Worm (Caenorhabditis elegans) whole organism, L2 larva: ENCODE data around the gene fbxa-209.

Source experiments
- C34F6.9 ChIP-seq: fragments of 150-350 bp; optimal IDR thresholded peaks from 2 replicates; lab custom pipeline; 2014; ENCODE audit warnings: missing biosample characterization, missing genetic modification characterization
- Y55F3AM.14 ChIP-seq: fragments of 200-800 bp; sonication (Bioruptor generic); optimal IDR thresholded peaks from 2 replicates; lab custom pipeline; 2018; ENCODE audit warnings: mild to moderate bottlenecking, missing genetic modification characterization, missing compliant biosample characterization
- ZK546.5 ChIP-seq: sonication (generic microtip); optimal IDR thresholded peaks from 2 replicates; lab custom pipeline; 2017; ENCODE audit warnings: missing biosample characterization, missing genetic modification characterization
- alr-1 ChIP-seq: fragments of 150-350 bp; optimal IDR thresholded peaks from 2 replicates; lab custom pipeline; 2014; ENCODE audit warnings: missing biosample characterization, missing genetic modification characterization
- aly-2 ChIP-seq: fragments of 150-350 bp; optimal IDR thresholded peaks from 2 replicates; lab custom pipeline; 2014; ENCODE audit warnings: missing biosample characterization, missing genetic modification characterization
- ama-1 ChIP-seq: fragments of 150-350 bp; optimal IDR thresholded peaks from 2 replicates; lab custom pipeline; 2018; ENCODE audit warnings: inconsistent platforms
- ceh-16 ChIP-seq: fragments of 150-350 bp; optimal IDR thresholded peaks from 2 replicates; lab custom pipeline; 2014; ENCODE audit warnings: missing biosample characterization, missing genetic modification characterization
- crh-2 ChIP-seq: sonication (generic microtip); optimal IDR thresholded peaks from 2 replicates; lab custom pipeline; 2017; ENCODE audit warnings: missing biosample characterization, missing genetic modification characterization
- dmd-4 ChIP-seq: sonication (generic microtip); optimal IDR thresholded peaks from 2 replicates; lab custom pipeline; 2017; ENCODE audit warnings: missing biosample characterization, missing genetic modification characterization
- egl-27 ChIP-seq: sonication (generic microtip); optimal IDR thresholded peaks from 3 replicates; lab custom pipeline; 2017; ENCODE audit warnings: missing biosample characterization, missing genetic modification reagents, missing genetic modification characterization
- elt-1 ChIP-seq: fragments of 150-350 bp; optimal IDR thresholded peaks from 2 replicates; lab custom pipeline; 2014; ENCODE audit warnings: missing biosample characterization, missing genetic modification characterization
- elt-3 ChIP-seq: sonication (generic microtip); optimal IDR thresholded peaks from 2 replicates; lab custom pipeline; 2017; ENCODE audit warnings: missing biosample characterization, missing genetic modification characterization
- fos-1 ChIP-seq: fragments of 150-350 bp; optimal IDR thresholded peaks from 2 replicates; lab custom pipeline; 2014; ENCODE audit warnings: missing biosample characterization, missing genetic modification characterization
- gmeb-1 ChIP-seq: fragments of 150-350 bp; optimal IDR thresholded peaks from 2 replicates; lab custom pipeline; 2014; ENCODE audit warnings: missing biosample characterization, missing genetic modification characterization
- lin-11 ChIP-seq: fragments of 150-350 bp; sonication (generic microtip); optimal IDR thresholded peaks from 2 replicates; lab custom pipeline; 2014; ENCODE audit warnings: missing biosample characterization, missing genetic modification characterization, inconsistent platforms, mixed read lengths
- lin-13 ChIP-seq: fragments of 150-350 bp; optimal IDR thresholded peaks from 2 replicates; lab custom pipeline; 2014; ENCODE audit warnings: missing biosample characterization, missing genetic modification reagents, missing genetic modification characterization
- lin-39 ChIP-seq: fragments of 150-350 bp; optimal IDR thresholded peaks from 2 replicates; lab custom pipeline; 2014; ENCODE audit warnings: missing biosample characterization, missing genetic modification reagents, missing genetic modification characterization
- lsy-2 ChIP-seq, 2 experiments: fragments of 150-350 bp in 1 of 2; sonication (generic microtip) in 1 of 2; optimal IDR thresholded peaks; 2 replicates each; lab custom pipeline; 2014 to 2017; ENCODE audit warnings: missing biosample characterization in 2 of 2, missing genetic modification characterization in 2 of 2
- mab-5 ChIP-seq: fragments of 150-350 bp; optimal IDR thresholded peaks from 2 replicates; lab custom pipeline; 2014; ENCODE audit warnings: missing biosample characterization, missing genetic modification characterization
- mbf-1 ChIP-seq: sonication (generic microtip); optimal IDR thresholded peaks from 2 replicates; lab custom pipeline; 2017; ENCODE audit warnings: missing biosample characterization, missing genetic modification characterization
- mdl-1 ChIP-seq, 2 experiments: fragments of 150-350 bp in 1 of 2; sonication (generic microtip) in 1 of 2; optimal IDR thresholded peaks; 2 replicates each; lab custom pipeline; 2017; ENCODE audit warnings: missing biosample characterization in 2 of 2, missing genetic modification characterization in 2 of 2
- nhr-11 ChIP-seq: fragments of 150-350 bp; optimal IDR thresholded peaks from 2 replicates; lab custom pipeline; 2014; ENCODE audit warnings: missing biosample characterization, missing genetic modification characterization
- nhr-12 ChIP-seq: fragments of 150-350 bp; optimal IDR thresholded peaks from 2 replicates; lab custom pipeline; 2014; ENCODE audit warnings: missing biosample characterization, missing genetic modification characterization
- nhr-129 ChIP-seq: fragments of 150-350 bp; optimal IDR thresholded peaks from 2 replicates; lab custom pipeline; 2014; ENCODE audit warnings: missing biosample characterization, missing genetic modification characterization
- nhr-21 ChIP-seq: fragments of 150-350 bp; optimal IDR thresholded peaks from 2 replicates; lab custom pipeline; 2014; ENCODE audit warnings: missing biosample characterization, missing genetic modification characterization
- nhr-23 ChIP-seq: fragments of 150-350 bp; optimal IDR thresholded peaks from 2 replicates; lab custom pipeline; 2014; ENCODE audit warnings: missing biosample characterization, missing genetic modification reagents, missing genetic modification characterization
- nhr-237 ChIP-seq: fragments of 150-350 bp; optimal IDR thresholded peaks from 2 replicates; lab custom pipeline; 2014; ENCODE audit warnings: missing biosample characterization, missing genetic modification characterization
- nhr-6 ChIP-seq: fragments of 150-350 bp; optimal IDR thresholded peaks from 2 replicates; lab custom pipeline; 2014; ENCODE audit warnings: missing biosample characterization, missing genetic modification characterization
- nhr-77 ChIP-seq: fragments of 150-350 bp; optimal IDR thresholded peaks from 2 replicates; lab custom pipeline; 2014; ENCODE audit warnings: missing biosample characterization, missing genetic modification characterization
- peb-1 ChIP-seq: fragments of 150-350 bp; optimal IDR thresholded peaks from 2 replicates; lab custom pipeline; 2014; ENCODE audit warnings: missing biosample characterization, missing genetic modification characterization
- sem-4 ChIP-seq: fragments of 150-350 bp; optimal IDR thresholded peaks from 2 replicates; lab custom pipeline; 2014; ENCODE audit warnings: missing biosample characterization, missing genetic modification reagents, missing genetic modification characterization
- skn-1 ChIP-seq: sonication (generic microtip); optimal IDR thresholded peaks from 2 replicates; lab custom pipeline; 2017; ENCODE audit warnings: missing biosample characterization, missing genetic modification characterization
- sma-9 ChIP-seq, 2 experiments: fragments of 150-350 bp in 1 of 2; sonication (generic microtip) in 1 of 2; optimal IDR thresholded peaks; 2 replicates each; lab custom pipeline; 2014 to 2016; ENCODE audit warnings: missing genetic modification characterization in 2 of 2, mild to moderate bottlenecking in 1 of 2, missing biosample characterization in 1 of 2, missing compliant biosample characterization in 1 of 2, missing genetic modification reagents in 1 of 2, moderate library complexity in 1 of 2
- unc-39 ChIP-seq: fragments of 150-350 bp; optimal IDR thresholded peaks from 2 replicates; lab custom pipeline; 2014; ENCODE audit warnings: missing biosample characterization, missing genetic modification characterization
- unc-55 ChIP-seq: fragments of 150-350 bp; sonication (generic microtip); optimal IDR thresholded peaks from 3 replicates; lab custom pipeline; 2014; ENCODE audit warnings: missing biosample characterization, missing genetic modification reagents, missing genetic modification characterization
- ztf-1 ChIP-seq: fragments of 200-800 bp; sonication (Bioruptor generic); conservative IDR thresholded peaks from 2 replicates; pipeline ENCODE4 v1.3.6; 2022; ENCODE audit warnings: missing genetic modification characterization, missing compliant biosample characterization
- ztf-11 ChIP-seq: sonication (generic microtip); optimal IDR thresholded peaks from 2 replicates; lab custom pipeline; 2017; ENCODE audit warnings: missing biosample characterization, missing genetic modification characterization
- ztf-4 ChIP-seq: fragments of 150-350 bp; optimal IDR thresholded peaks from 2 replicates; lab custom pipeline; 2014; ENCODE audit warnings: missing biosample characterization, missing genetic modification characterization

Gene fbxa-209

ce11 chrV:15465032-15465727, 38.3 kb upstream of the fbxa-209 start, which contains the start of gene pqn-71 (continued):
- TF ChIP-seq nhr-12 (tag; lab: Kevin White, UChicago), result no peak
- TF ChIP-seq skn-1 (tag; lab: Kevin White, UChicago), result no peak
- TF ChIP-seq mab-5, result peak; percentile 46
- peak; percentile 91 for TF ChIP-seq crh-2 (tag; lab: Kevin White, UChicago)
- TF ChIP-seq Y55F3AM.14 (GFP tag; lab: Kevin White, UChicago), result peak; percentile 79
- no peak for TF ChIP-seq lin-39 (tag; lab: Kevin White, UChicago)
- TF ChIP-seq alr-1, result peak; percentile 8
- no peak for TF ChIP-seq ama-1
- no peak for TF ChIP-seq ztf-4 (tag; lab: Kevin White, UChicago)
- TF ChIP-seq nhr-129 (tag; lab: Kevin White, UChicago), result peak; percentile 69
- no peak for TF ChIP-seq nhr-77 (tag; lab: Kevin White, UChicago)
- no peak for TF ChIP-seq ceh-16
- TF ChIP-seq egl-27 (tag; lab: Kevin White, UChicago), result peak; percentile 80
- no peak for TF ChIP-seq unc-39 (tag; lab: Kevin White, UChicago)
- TF ChIP-seq dmd-4 (tag; lab: Kevin White, UChicago), result no peak
- peak; percentile 52 for TF ChIP-seq C34F6.9 (tag; lab: Kevin White, UChicago)
- TF ChIP-seq mdl-1 (tag; optimal IDR thresholded peaks at IDR 0.05; lab: Kevin White, UChicago), result peak; percentile 11 to 76
- TF ChIP-seq lin-13 (GFP tag; lab: Kevin White, UChicago), result peak; percentile 74
- TF ChIP-seq, all 48 proteins: peak for 25

DNA sequence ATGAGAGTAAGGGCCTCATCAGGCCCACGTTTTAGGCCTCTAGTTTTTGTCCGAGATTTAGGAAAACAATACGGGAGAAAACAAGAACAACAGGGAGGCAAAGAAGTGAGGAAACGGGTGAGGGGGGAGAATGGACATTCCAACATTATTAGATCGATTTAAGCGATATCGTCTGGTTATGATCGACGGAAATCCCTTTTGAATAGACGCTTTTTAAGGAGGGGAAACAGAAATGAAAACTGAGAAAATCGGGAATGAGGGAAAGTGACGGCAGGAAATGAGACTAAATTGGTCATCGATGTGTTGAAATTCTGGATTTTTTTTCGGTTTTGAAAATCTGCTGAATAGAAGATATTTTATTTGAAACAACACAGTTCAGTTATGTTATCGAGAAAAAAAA, 37.6 kb upstream of the fbxa-209 start, which contains the start of gene rocf-1:
TSS of gene rocf-1 (minus strand) at position 101 of the 400 bp plus-strand sequence.
- no peak for TF ChIP-seq lsy-2 (tag; optimal IDR thresholded peaks at IDR 0.05; lab: Kevin White, UChicago)

DNA sequence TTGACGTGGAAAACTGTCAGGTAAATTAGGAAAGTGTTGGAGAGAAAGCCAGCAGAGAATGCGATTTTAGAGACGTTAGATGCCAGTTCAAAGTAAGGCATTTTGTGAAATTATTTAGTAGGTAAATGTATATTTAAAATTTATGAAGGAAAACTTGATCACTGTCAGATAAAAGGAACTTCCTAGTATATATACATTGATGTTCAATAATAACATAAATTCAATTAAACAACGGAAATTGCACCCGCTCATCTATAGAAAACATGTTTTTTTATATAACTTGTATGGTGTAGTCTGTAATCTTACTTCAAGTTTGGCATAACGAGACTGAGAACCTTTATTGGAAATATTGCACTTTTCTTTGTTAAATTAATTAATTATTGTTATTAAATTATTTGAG, 32.2 kb upstream of the fbxa-209 start, which contains the start of gene str-71:
TSS of gene str-71 (minus strand) at position 101 of the 400 bp plus-strand sequence.
- TF ChIP-seq mbf-1 (tag; lab: Kevin White, UChicago), result no peak
- no peak for TF ChIP-seq unc-39 (tag; lab: Kevin White, UChicago)
- no peak for TF ChIP-seq nhr-21 (tag; lab: Kevin White, UChicago)
- no peak for TF ChIP-seq nhr-23
- no peak for TF ChIP-seq egl-27 (tag; lab: Kevin White, UChicago)
- TF ChIP-seq lsy-2 (tag; optimal IDR thresholded peaks at IDR 0.05; lab: Kevin White, UChicago), result no peak
- TF ChIP-seq alr-1, result no peak
- TF ChIP-seq fos-1 (tag; lab: Kevin White, UChicago), result no peak
- TF ChIP-seq mdl-1 (tag; optimal IDR thresholded peaks at IDR 0.05; lab: Kevin White, UChicago), result no peak
- TF ChIP-seq ZK546.5 (tag; lab: Kevin White, UChicago), result no peak
- no peak for TF ChIP-seq ztf-4 (tag; lab: Kevin White, UChicago)
- TF ChIP-seq sma-9 (GFP tag; optimal IDR thresholded peaks at IDR 0.05; lab: Kevin White, UChicago), result no peak
- no peak for TF ChIP-seq sma-9 (tag; optimal IDR thresholded peaks at IDR 0.05; lab: Kevin White, UChicago)
- no peak for TF ChIP-seq lin-11 (tag; lab: Kevin White, UChicago)
- TF ChIP-seq nhr-237 (tag; lab: Kevin White, UChicago), result no peak
- no peak for TF ChIP-seq aly-2 (tag; lab: Kevin White, UChicago)
- no peak for TF ChIP-seq nhr-129 (tag; lab: Kevin White, UChicago)
- TF ChIP-seq, all 48 proteins: peak for 0

DNA sequence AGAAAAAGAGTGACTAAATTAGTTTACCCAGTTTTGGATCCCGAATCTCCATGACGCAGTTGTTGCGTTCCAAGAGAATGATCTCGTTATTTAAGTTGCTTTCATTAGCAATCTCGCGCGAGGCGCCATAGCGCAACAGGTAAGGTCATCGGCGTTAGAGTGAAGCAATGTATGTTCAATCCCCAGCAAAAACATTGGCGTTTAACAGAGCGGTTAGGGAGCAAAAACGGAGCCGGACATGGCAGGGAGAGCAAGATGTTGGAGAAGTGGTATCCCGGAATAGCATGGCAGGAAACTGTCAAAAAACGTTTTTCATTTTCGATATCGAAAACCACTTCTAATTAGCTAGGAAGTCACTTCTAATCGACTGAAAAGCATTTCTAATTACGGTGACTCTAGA, 27.5 kb upstream of the fbxa-209 start:
- TF ChIP-seq elt-1 (tag; lab: Kevin White, UChicago) (no peak), aly-2 (tag; lab: Kevin White, UChicago) (no peak), nhr-21 (tag; lab: Kevin White, UChicago) (no peak), nhr-11 (tag; lab: Kevin White, UChicago) (no peak), fos-1 (tag; lab: Kevin White, UChicago) (no peak), sma-9 (GFP tag; optimal IDR thresholded peaks at IDR 0.05; lab: Kevin White, UChicago) (no peak), sma-9 (tag; optimal IDR thresholded peaks at IDR 0.05; lab: Kevin White, UChicago) (no peak)

DNA sequence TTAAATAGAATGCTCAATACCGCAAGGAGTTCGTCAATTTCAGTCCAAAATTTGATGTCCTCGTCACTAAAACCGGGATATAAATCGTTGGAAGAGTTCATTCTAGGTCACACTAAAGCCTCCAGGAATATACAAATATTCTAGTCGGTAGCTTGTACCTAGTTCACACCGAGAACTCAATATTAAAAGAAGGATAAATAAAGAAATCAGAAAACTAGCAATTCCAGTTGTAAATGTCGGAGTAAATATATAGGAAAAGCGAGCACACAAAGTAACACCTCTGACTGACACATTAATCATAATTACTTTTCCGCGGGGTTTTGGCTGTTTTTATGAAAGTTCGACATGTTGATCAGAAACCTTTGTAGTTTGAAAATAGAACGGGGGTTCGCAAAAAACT, 24.6 kb upstream of the fbxa-209 start, which contains the start of gene srw-33:
TSS of gene srw-33 (minus strand) at position 101 of the 400 bp plus-strand sequence.
- no peak for TF ChIP-seq egl-27 (tag; lab: Kevin White, UChicago)
- no peak for TF ChIP-seq lin-11 (tag; lab: Kevin White, UChicago)
- TF ChIP-seq nhr-237 (tag; lab: Kevin White, UChicago), result no peak
- no peak for TF ChIP-seq aly-2 (tag; lab: Kevin White, UChicago)
- TF ChIP-seq nhr-12 (tag; lab: Kevin White, UChicago), result no peak
- no peak for TF ChIP-seq ztf-11 (tag; lab: Kevin White, UChicago)
- TF ChIP-seq mbf-1 (tag; lab: Kevin White, UChicago), result no peak
- TF ChIP-seq crh-2 (tag; lab: Kevin White, UChicago), result no peak
- TF ChIP-seq nhr-11 (tag; lab: Kevin White, UChicago), result no peak
- TF ChIP-seq unc-55 (GFP tag; lab: Kevin White, UChicago), result no peak
- no peak for TF ChIP-seq peb-1 (tag; lab: Kevin White, UChicago)
- no peak for TF ChIP-seq sma-9 (GFP tag; optimal IDR thresholded peaks at IDR 0.05; lab: Kevin White, UChicago)
- no peak for TF ChIP-seq sma-9 (tag; optimal IDR thresholded peaks at IDR 0.05; lab: Kevin White, UChicago)
- no peak for TF ChIP-seq nhr-6 (tag; lab: Kevin White, UChicago)
- no peak for TF ChIP-seq gmeb-1
- no peak for TF ChIP-seq elt-3
- TF ChIP-seq unc-39 (tag; lab: Kevin White, UChicago), result no peak
- TF ChIP-seq nhr-77 (tag; lab: Kevin White, UChicago), result no peak
- no peak for TF ChIP-seq sem-4 (tag; lab: Kevin White, UChicago)
- TF ChIP-seq Y55F3AM.14 (GFP tag; lab: Kevin White, UChicago), result no peak
- TF ChIP-seq ztf-1 (GFP tag; lab: Robert Waterston, UW), result no peak
